Worm (Caenorhabditis elegans) whole organism, late embryonic: ENCODE measurements around the gene zip-6.

Source experiments
- F13H6.1 ChIP-seq: sonication (generic microtip); optimal IDR thresholded peaks from 2 replicates; lab custom pipeline; 2016; ENCODE audit warnings: missing genetic modification characterization, missing compliant biosample characterization
- K09A11.1 ChIP-seq: sonication (generic microtip); optimal IDR thresholded peaks from 2 replicates; lab custom pipeline; 2017; ENCODE audit warnings: antibody characterized with exemption, mild to moderate bottlenecking, missing genetic modification characterization, missing compliant biosample characterization; ENCODE audit not compliant: insufficient read depth
- Y22D7AL.16 ChIP-seq: sonication (generic microtip); optimal IDR thresholded peaks from 2 replicates; lab custom pipeline; 2016; ENCODE audit warnings: missing genetic modification characterization, missing compliant biosample characterization
- ceh-18 ChIP-seq: sonication (generic microtip); optimal IDR thresholded peaks from 2 replicates; lab custom pipeline; 2016; ENCODE audit warnings: missing genetic modification characterization, missing compliant biosample characterization
- ceh-24 ChIP-seq: sonication (generic microtip); optimal IDR thresholded peaks from 2 replicates; lab custom pipeline; 2016; ENCODE audit warnings: mild to moderate bottlenecking, missing genetic modification characterization, missing compliant biosample characterization
- ceh-31 ChIP-seq: sonication (generic microtip); optimal IDR thresholded peaks from 2 replicates; lab custom pipeline; 2016; ENCODE audit warnings: missing genetic modification characterization, missing compliant biosample characterization
- ceh-45 ChIP-seq: fragments of 200-800 bp; sonication (Bioruptor generic); IDR thresholded peaks from 2 replicates; pipeline ENCODE4 v1.3.6; 2022; ENCODE audit warnings: missing genetic modification reagents, missing genetic modification characterization, missing compliant biosample characterization
- che-1 ChIP-seq: sonication (generic microtip); optimal IDR thresholded peaks from 2 replicates; lab custom pipeline; 2016; ENCODE audit warnings: mild to moderate bottlenecking, missing genetic modification characterization, missing compliant biosample characterization
- elt-4 ChIP-seq: sonication (generic microtip); optimal IDR thresholded peaks from 2 replicates; lab custom pipeline; 2016; ENCODE audit warnings: missing genetic modification characterization, missing compliant biosample characterization
- ets-4 ChIP-seq: sonication (generic microtip); optimal IDR thresholded peaks from 2 replicates; lab custom pipeline; 2016; ENCODE audit warnings: missing genetic modification characterization, missing compliant biosample characterization
- gmeb-2 ChIP-seq: sonication (generic microtip); optimal IDR thresholded peaks from 2 replicates; lab custom pipeline; 2016; ENCODE audit warnings: missing genetic modification characterization, inconsistent platforms, missing compliant biosample characterization
- hlh-13 ChIP-seq: fragments of 200-800 bp; sonication (Bioruptor generic); optimal IDR thresholded peaks from 2 replicates; lab custom pipeline; 2018; ENCODE audit warnings: mild to moderate bottlenecking, missing genetic modification characterization, missing compliant biosample characterization
- hlh-6 ChIP-seq: sonication (generic microtip); optimal IDR thresholded peaks from 2 replicates; lab custom pipeline; 2016; ENCODE audit warnings: missing genotype, missing genetic modification characterization, missing compliant biosample characterization
- nfya-1 ChIP-seq: sonication (generic microtip); optimal IDR thresholded peaks from 2 replicates; lab custom pipeline; 2017; ENCODE audit warnings: missing genetic modification characterization, mild to moderate bottlenecking, missing compliant biosample characterization, antibody characterized with exemption, moderate library complexity
- npax-4 ChIP-seq: sonication (generic microtip); optimal IDR thresholded peaks from 2 replicates; lab custom pipeline; 2016; ENCODE audit warnings: missing genetic modification characterization, missing compliant biosample characterization
- odd-2 ChIP-seq: sonication (generic microtip); optimal IDR thresholded peaks from 2 replicates; lab custom pipeline; 2017; ENCODE audit warnings: antibody characterized with exemption, mild to moderate bottlenecking, missing genetic modification characterization, missing compliant biosample characterization
- pqm-1 ChIP-seq: sonication (generic microtip); optimal IDR thresholded peaks from 2 replicates; lab custom pipeline; 2016; ENCODE audit warnings: missing genetic modification characterization, missing compliant biosample characterization
- sox-4 ChIP-seq: sonication (generic microtip); optimal IDR thresholded peaks from 2 replicates; lab custom pipeline; 2017; ENCODE audit warnings: mild to moderate bottlenecking, missing genetic modification characterization, inconsistent platforms, missing compliant biosample characterization
- syd-9 ChIP-seq: sonication (generic microtip); optimal IDR thresholded peaks from 2 replicates; lab custom pipeline; 2016; ENCODE audit warnings: mild to moderate bottlenecking, missing genetic modification characterization, moderate library complexity, missing compliant biosample characterization
- tbx-7 ChIP-seq: sonication (generic microtip); optimal IDR thresholded peaks from 2 replicates; lab custom pipeline; 2016; ENCODE audit warnings: missing genotype, missing genetic modification characterization, missing compliant biosample characterization
- zip-5 ChIP-seq: sonication (generic microtip); optimal IDR thresholded peaks from 2 replicates; lab custom pipeline; 2016; ENCODE audit warnings: missing genetic modification characterization, missing compliant biosample characterization

The zip-6 gene

ce11 chrIV:11169652-11170051 lies 48.3 kb downstream of the zip-6 start, which contains the start of gene nhr-67:
TSS of gene nhr-67 (plus strand) at chrIV:11169748.
- no peak for TF ChIP-seq npax-4 (tag; lab: Kevin White, UChicago)
- no peak for TF ChIP-seq Y22D7AL.16 (tag; lab: Kevin White, UChicago)
- TF ChIP-seq ceh-18 (tag; lab: Kevin White, UChicago) = no peak
- no peak for TF ChIP-seq ceh-31 (tag; lab: Kevin White, UChicago)
- TF ChIP-seq che-1 (tag; lab: Kevin White, UChicago) = no peak

- TF ChIP-seq pqm-1 (tag; lab: Kevin White, UChicago) = no peak
- TF ChIP-seq ceh-24 (tag; lab: Kevin White, UChicago) = no peak
- TF ChIP-seq gmeb-2 = no peak
- TF ChIP-seq odd-2 = no peak
- no peak for TF ChIP-seq tbx-7 (tag; lab: Kevin White, UChicago)
- no peak for TF ChIP-seq F13H6.1 (tag; lab: Kevin White, UChicago)
- no peak for TF ChIP-seq zip-5 (tag; lab: Kevin White, UChicago)
- no peak for TF ChIP-seq syd-9
- no peak for TF ChIP-seq K09A11.1 (tag; lab: Kevin White, UChicago)
- TF ChIP-seq sox-4 (tag; lab: Kevin White, UChicago) = no peak
- TF ChIP-seq ets-4 (tag; lab: Kevin White, UChicago) = no peak
- no peak for TF ChIP-seq nfya-1 (tag; lab: Kevin White, UChicago)
- TF ChIP-seq hlh-13 (GFP tag; lab: Kevin White, UChicago) = no peak
- no peak for TF ChIP-seq hlh-6
- no peak for TF ChIP-seq elt-4 (tag; lab: Kevin White, UChicago)
- TF ChIP-seq ceh-45 = no peak
Observed at ce11 chrIV:11164831-11165230, 53.1 kb downstream of the zip-6 start, which contains the start of gene C08F8.6. TSS of gene C08F8.6 (minus strand) at chrIV:11164931.
